Worm (Caenorhabditis elegans) whole organism, L2 larva: ENCODE measurements around the gene F40G12.11.

Experiments
- C34F6.9 ChIP-seq: fragments of 150-350 bp; optimal IDR thresholded peaks from 2 replicates; lab custom pipeline; 2014; ENCODE audit warnings: missing biosample characterization, missing genetic modification characterization
- Y55F3AM.14 ChIP-seq: fragments of 200-800 bp; sonication (Bioruptor generic); optimal IDR thresholded peaks from 2 replicates; lab custom pipeline; 2018; ENCODE audit warnings: mild to moderate bottlenecking, missing genetic modification characterization, missing compliant biosample characterization
- ZK546.5 ChIP-seq: sonication (generic microtip); optimal IDR thresholded peaks from 2 replicates; lab custom pipeline; 2017; ENCODE audit warnings: missing biosample characterization, missing genetic modification characterization
- alr-1 ChIP-seq: fragments of 150-350 bp; optimal IDR thresholded peaks from 2 replicates; lab custom pipeline; 2014; ENCODE audit warnings: missing biosample characterization, missing genetic modification characterization
- aly-2 ChIP-seq: fragments of 150-350 bp; optimal IDR thresholded peaks from 2 replicates; lab custom pipeline; 2014; ENCODE audit warnings: missing biosample characterization, missing genetic modification characterization
- ceh-16 ChIP-seq: fragments of 150-350 bp; optimal IDR thresholded peaks from 2 replicates; lab custom pipeline; 2014; ENCODE audit warnings: missing biosample characterization, missing genetic modification characterization
- crh-2 ChIP-seq: sonication (generic microtip); optimal IDR thresholded peaks from 2 replicates; lab custom pipeline; 2017; ENCODE audit warnings: missing biosample characterization, missing genetic modification characterization
- egl-27 ChIP-seq: sonication (generic microtip); optimal IDR thresholded peaks from 3 replicates; lab custom pipeline; 2017; ENCODE audit warnings: missing biosample characterization, missing genetic modification reagents, missing genetic modification characterization
- fos-1 ChIP-seq: fragments of 150-350 bp; optimal IDR thresholded peaks from 2 replicates; lab custom pipeline; 2014; ENCODE audit warnings: missing biosample characterization, missing genetic modification characterization
- gmeb-1 ChIP-seq: fragments of 150-350 bp; optimal IDR thresholded peaks from 2 replicates; lab custom pipeline; 2014; ENCODE audit warnings: missing biosample characterization, missing genetic modification characterization
- lin-39 ChIP-seq: fragments of 150-350 bp; optimal IDR thresholded peaks from 2 replicates; lab custom pipeline; 2014; ENCODE audit warnings: missing biosample characterization, missing genetic modification reagents, missing genetic modification characterization
- lsy-2 ChIP-seq, 2 experiments: fragments of 150-350 bp in 1 of 2; sonication (generic microtip) in 1 of 2; optimal IDR thresholded peaks; 2 replicates each; lab custom pipeline; 2014 to 2017; ENCODE audit warnings: missing biosample characterization in 2 of 2, missing genetic modification characterization in 2 of 2
- mbf-1 ChIP-seq: sonication (generic microtip); optimal IDR thresholded peaks from 2 replicates; lab custom pipeline; 2017; ENCODE audit warnings: missing biosample characterization, missing genetic modification characterization
- mdl-1 ChIP-seq, 2 experiments: fragments of 150-350 bp in 1 of 2; sonication (generic microtip) in 1 of 2; optimal IDR thresholded peaks; 2 replicates each; lab custom pipeline; 2017; ENCODE audit warnings: missing biosample characterization in 2 of 2, missing genetic modification characterization in 2 of 2
- nhr-11 ChIP-seq: fragments of 150-350 bp; optimal IDR thresholded peaks from 2 replicates; lab custom pipeline; 2014; ENCODE audit warnings: missing biosample characterization, missing genetic modification characterization
- nhr-12 ChIP-seq: fragments of 150-350 bp; optimal IDR thresholded peaks from 2 replicates; lab custom pipeline; 2014; ENCODE audit warnings: missing biosample characterization, missing genetic modification characterization
- nhr-129 ChIP-seq: fragments of 150-350 bp; optimal IDR thresholded peaks from 2 replicates; lab custom pipeline; 2014; ENCODE audit warnings: missing biosample characterization, missing genetic modification characterization
- nhr-23 ChIP-seq: fragments of 150-350 bp; optimal IDR thresholded peaks from 2 replicates; lab custom pipeline; 2014; ENCODE audit warnings: missing biosample characterization, missing genetic modification reagents, missing genetic modification characterization
- nhr-237 ChIP-seq: fragments of 150-350 bp; optimal IDR thresholded peaks from 2 replicates; lab custom pipeline; 2014; ENCODE audit warnings: missing biosample characterization, missing genetic modification characterization
- nhr-6 ChIP-seq: fragments of 150-350 bp; optimal IDR thresholded peaks from 2 replicates; lab custom pipeline; 2014; ENCODE audit warnings: missing biosample characterization, missing genetic modification characterization
- nhr-77 ChIP-seq: fragments of 150-350 bp; optimal IDR thresholded peaks from 2 replicates; lab custom pipeline; 2014; ENCODE audit warnings: missing biosample characterization, missing genetic modification characterization
- peb-1 ChIP-seq: fragments of 150-350 bp; optimal IDR thresholded peaks from 2 replicates; lab custom pipeline; 2014; ENCODE audit warnings: missing biosample characterization, missing genetic modification characterization
- skn-1 ChIP-seq: sonication (generic microtip); optimal IDR thresholded peaks from 2 replicates; lab custom pipeline; 2017; ENCODE audit warnings: missing biosample characterization, missing genetic modification characterization
- sma-3 ChIP-seq: sonication (generic microtip); optimal IDR thresholded peaks from 2 replicates; lab custom pipeline; 2016; ENCODE audit warnings: missing genetic modification reagents, missing genetic modification characterization, missing compliant biosample characterization
- sma-9 ChIP-seq, 2 experiments: fragments of 150-350 bp in 1 of 2; sonication (generic microtip) in 1 of 2; optimal IDR thresholded peaks; 2 replicates each; lab custom pipeline; 2014 to 2016; ENCODE audit warnings: missing genetic modification characterization in 2 of 2, mild to moderate bottlenecking in 1 of 2, missing biosample characterization in 1 of 2, missing compliant biosample characterization in 1 of 2, missing genetic modification reagents in 1 of 2, moderate library complexity in 1 of 2
- snpc-4 ChIP-seq: fragments of 150-350 bp; optimal IDR thresholded peaks from 2 replicates; lab custom pipeline; 2014; ENCODE audit warnings: missing biosample characterization, missing genetic modification characterization
- unc-62 ChIP-seq: fragments of 150-350 bp; optimal IDR thresholded peaks from 2 replicates; lab custom pipeline; 2014; ENCODE audit warnings: missing biosample characterization, missing genetic modification reagents, missing genetic modification characterization
- ztf-1 ChIP-seq: fragments of 200-800 bp; sonication (Bioruptor generic); conservative IDR thresholded peaks from 2 replicates; pipeline ENCODE4 v1.3.6; 2022; ENCODE audit warnings: missing genetic modification characterization, missing compliant biosample characterization
- ztf-4 ChIP-seq: fragments of 150-350 bp; optimal IDR thresholded peaks from 2 replicates; lab custom pipeline; 2014; ENCODE audit warnings: missing biosample characterization, missing genetic modification characterization

The F40G12.11 gene

DNA sequence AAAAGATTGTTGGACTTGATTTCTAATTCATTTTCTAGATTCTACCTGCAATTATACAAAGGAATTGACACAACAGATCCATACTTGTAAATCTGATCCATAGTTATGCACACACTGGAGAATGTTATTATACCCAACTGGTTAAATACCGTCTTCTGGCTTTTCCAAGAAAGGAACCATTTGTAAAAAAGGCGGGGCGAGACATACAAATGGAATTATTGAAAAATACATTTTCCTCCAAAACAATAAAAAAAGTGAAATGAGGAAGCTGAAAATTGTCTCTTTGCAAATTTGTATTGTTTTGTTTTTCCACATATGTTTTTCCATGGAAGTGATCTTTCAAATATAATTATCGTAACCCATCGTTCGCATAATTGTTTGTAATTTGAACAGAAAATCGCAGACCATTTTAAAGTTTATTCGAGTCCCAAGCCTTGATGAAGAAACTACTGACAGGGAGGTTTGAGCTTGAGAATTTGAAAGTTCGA lies 3.7 kb upstream of the F40G12.11 start, which contains the start of the genes srt-74 and F40G12.9:
TSS of gene srt-74 (minus strand) at position 101 of the 488 bp plus-strand sequence.
TSS of gene F40G12.9 (plus strand) at position 438 of the 488 bp plus-strand sequence.
- no peak for TF ChIP-seq nhr-77 (tag; lab: Kevin White, UChicago)
- no peak for TF ChIP-seq ZK546.5
- no peak for TF ChIP-seq ztf-4
- TF ChIP-seq C34F6.9 (tag; lab: Kevin White, UChicago) = no peak
- TF ChIP-seq snpc-4 (tag; lab: Kevin White, UChicago) = no peak
- TF ChIP-seq lin-39 = no peak
- no peak for TF ChIP-seq unc-62 (GFP tag; lab: Kevin White, UChicago)
- no peak for TF ChIP-seq nhr-129

- no peak for TF ChIP-seq skn-1
- TF ChIP-seq mbf-1 (tag; lab: Kevin White, UChicago) = no peak
- TF ChIP-seq nhr-11 (tag; lab: Kevin White, UChicago) = no peak
- no peak for TF ChIP-seq C34F6.9 (tag; lab: Kevin White, UChicago)
- no peak for TF ChIP-seq mdl-1 (tag; optimal IDR thresholded peaks at IDR 0.05; lab: Kevin White, UChicago)
- TF ChIP-seq nhr-6 (tag; lab: Kevin White, UChicago) = no peak
- TF ChIP-seq, all 48 proteins: peak for 0
Measured at ce11 chrV:14283241-14283640, 2.7 kb upstream of the F40G12.11 start, which contains the start of gene F40G12.10. F40G12.10 (plus strand) TSS chrV:14283541.

DNA sequence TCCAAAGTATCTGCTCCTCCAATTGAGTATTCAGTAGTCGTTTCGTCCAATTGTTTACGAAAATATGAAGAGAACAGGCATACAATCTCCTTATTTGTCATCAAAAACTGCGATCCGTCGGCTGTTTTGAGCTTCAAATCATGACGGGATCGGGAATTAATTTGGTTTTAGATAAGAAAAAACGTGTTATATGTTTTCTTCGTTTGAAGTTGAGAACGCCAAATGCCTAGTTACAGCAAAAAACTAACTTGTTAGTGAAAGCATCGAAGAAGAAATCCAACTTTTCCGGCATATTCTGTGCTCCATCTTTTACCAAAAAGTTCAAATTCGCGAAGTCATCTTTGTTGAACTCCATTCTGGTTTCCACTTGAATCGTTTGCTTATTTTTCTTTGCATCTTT lies 3.4 kb downstream of the F40G12.11 start, which contains the start of gene F14D7.1:
TSS of gene F14D7.1 (minus strand) at position 101 of the 400 bp plus-strand sequence.
- TF ChIP-seq ztf-4 = no peak
- no peak for TF ChIP-seq Y55F3AM.14 (GFP tag; lab: Kevin White, UChicago)

DNA sequence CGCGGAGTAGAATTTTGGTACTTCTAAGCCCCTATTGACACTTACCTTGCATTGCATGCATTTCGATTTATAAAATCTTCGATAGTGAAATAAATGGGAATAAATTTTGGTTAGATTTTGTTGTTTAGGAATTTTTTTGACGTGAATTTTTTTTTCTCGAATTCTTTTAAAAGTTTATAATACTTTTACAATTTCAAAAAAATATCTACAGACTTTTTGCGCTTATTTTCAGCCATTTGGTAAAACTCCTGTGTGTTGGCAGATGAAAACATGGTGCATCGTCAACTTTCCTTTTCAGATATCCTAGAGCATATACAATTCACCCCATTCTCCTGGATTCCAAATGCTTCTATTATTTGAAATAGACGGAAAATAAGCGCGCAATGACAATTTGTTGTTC lies 4.7 kb downstream of the F40G12.11 start, which contains the start of gene F14D7.18:
TSS of gene F14D7.18 (minus strand) at position 101 of the 400 bp plus-strand sequence.
- no peak for TF ChIP-seq fos-1 (tag; lab: Kevin White, UChicago)
- no peak for TF ChIP-seq alr-1
- no peak for TF ChIP-seq Y55F3AM.14 (GFP tag; lab: Kevin White, UChicago)
- TF ChIP-seq crh-2 = no peak
- no peak for TF ChIP-seq egl-27 (tag; lab: Kevin White, UChicago)
- TF ChIP-seq ceh-16 = no peak
- TF ChIP-seq nhr-237 (tag; lab: Kevin White, UChicago) = no peak
- no peak for TF ChIP-seq skn-1
- TF ChIP-seq lsy-2 (tag; optimal IDR thresholded peaks at IDR 0.05; lab: Kevin White, UChicago) = no peak
- no peak for TF ChIP-seq nhr-23
- TF ChIP-seq ztf-1 (GFP tag; lab: Robert Waterston, UW) = no peak
- TF ChIP-seq mdl-1 (tag; optimal IDR thresholded peaks at IDR 0.05; lab: Kevin White, UChicago) = no peak
- no peak for TF ChIP-seq aly-2 (tag; lab: Kevin White, UChicago)
- no peak for TF ChIP-seq nhr-12 (tag; lab: Kevin White, UChicago)
- TF ChIP-seq sma-3 (GFP tag; lab: Kevin White, UChicago) = no peak
- TF ChIP-seq nhr-129 = no peak
- TF ChIP-seq, all 48 proteins: peak for 0

ce11 chrV:14293667-14294194 lies 7.8 kb downstream of the F40G12.11 start, which contains the start of gene F14D7.2:
F14D7.2 (minus strand) TSS chrV:14293717.
- no peak for TF ChIP-seq ZK546.5
- TF ChIP-seq fos-1 (tag; lab: Kevin White, UChicago) = no peak
- no peak for TF ChIP-seq gmeb-1 (tag; lab: Kevin White, UChicago)
- no peak for TF ChIP-seq peb-1 (tag; lab: Kevin White, UChicago)
- no peak for TF ChIP-seq ceh-16
- no peak for TF ChIP-seq sma-9 (GFP tag; optimal IDR thresholded peaks at IDR 0.05; lab: Kevin White, UChicago)
- no peak for TF ChIP-seq sma-9 (tag; optimal IDR thresholded peaks at IDR 0.05; lab: Kevin White, UChicago)
- TF ChIP-seq, all 48 proteins: peak for 0

DNA sequence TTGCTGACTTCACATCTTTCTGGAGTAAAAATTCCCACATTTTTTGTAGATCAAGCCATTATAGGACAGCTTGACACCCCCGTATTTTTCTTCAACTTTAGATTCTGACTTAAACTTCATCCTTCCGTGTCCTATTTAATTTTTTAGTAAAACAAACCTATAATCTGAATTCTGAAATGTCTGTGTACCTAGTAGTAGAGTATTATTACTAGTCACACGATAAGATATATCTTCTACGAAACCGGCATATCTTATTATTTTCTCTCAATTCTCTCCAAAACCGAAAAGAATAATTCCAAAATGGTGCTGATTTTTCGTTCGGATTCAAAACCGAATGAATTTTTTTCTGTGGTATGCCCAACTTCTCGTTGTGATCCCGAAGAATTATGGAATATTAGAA lies 8.4 kb downstream of the F40G12.11 start, which contains the start of gene F14D7.9:
TSS of gene F14D7.9 (plus strand) at position 301 of the 400 bp plus-strand sequence.
- TF ChIP-seq gmeb-1 (tag; lab: Kevin White, UChicago) (no peak), ZK546.5 (no peak), mdl-1 (tag; optimal IDR thresholded peaks at IDR 0.05; lab: Kevin White, UChicago) (no peak), Y55F3AM.14 (GFP tag; lab: Kevin White, UChicago) (no peak)
